In genomic region chr3R:13051298-13051723, dm6 we compare ENCODE assay signal across 5 fruit fly cellular contexts.
A peak's percentile ranks its signal among the peaks of the same experiment; 100 is the strongest.
TF ChIP-seq lines count a peak whose summit lies in the region.

CG7966 (minus strand) TSS chr3R:13051453.

- peak; percentile 1 for TF ChIP-seq CTCF in whole organism, embryonic (GFP tag; optimal IDR thresholded peaks at IDR 0.05; lab: Kevin White, UChicago)

TF ChIP-seq in whole organism, adult, 20 proteins besides CTCF, POLR2A, EP300 and RAD21 (continues in another document):
- TF ChIP-seq CG11617 (GFP tag; optimal IDR thresholded peaks at IDR 0.05; lab: Kevin White, UChicago) (no peak), kay (GFP tag; lab: Kevin White, UChicago; ENCODE audit: borderline replicate concordance) (no peak), CG33017 (tag; optimal IDR thresholded peaks at IDR 0.05; lab: Kevin White, UChicago) (peak; percentile 33), Mnt (GFP tag; optimal IDR thresholded peaks at IDR 0.05; lab: Kevin White, UChicago) (peak; percentile 80), tj (GFP tag; optimal IDR thresholded peaks at IDR 0.05; lab: Kevin White, UChicago) (no peak), ovo (GFP tag; optimal IDR thresholded peaks at IDR 0.05; lab: Kevin White, UChicago) (peak; percentile 37), Clk (GFP tag; optimal IDR thresholded peaks at IDR 0.05; lab: Kevin White, UChicago) (no peak), pad (GFP tag; optimal IDR thresholded peaks at IDR 0.05; lab: Kevin White, UChicago) (no peak), toe (GFP tag; optimal IDR thresholded peaks at IDR 0.05; lab: Kevin White, UChicago) (no peak), CG1620 (GFP tag; optimal IDR thresholded peaks at IDR 0.05; lab: Kevin White, UChicago) (peak; percentile 16), CG7045 (GFP tag; optimal IDR thresholded peaks at IDR 0.05; lab: Kevin White, UChicago) (peak; percentile 3), CG12768 (GFP tag; optimal IDR thresholded peaks at IDR 0.05; lab: Kevin White, UChicago) (peak; percentile 10), CG14711 (tag; optimal IDR thresholded peaks at IDR 0.05; lab: Kevin White, UChicago) (peak; percentile 12), CG7101 (tag; optimal IDR thresholded peaks at IDR 0.05; lab: Kevin White, UChicago) (peak; percentile 29), bab1 (GFP tag; optimal IDR thresholded peaks at IDR 0.05; lab: Kevin White, UChicago) (peak; percentile 93), cic (GFP tag; optimal IDR thresholded peaks at IDR 0.05; lab: Kevin White, UChicago) (peak; percentile 52), CG5204 (GFP tag; optimal IDR thresholded peaks at IDR 0.05; lab: Kevin White, UChicago) (no peak), cnc (optimal IDR thresholded peaks at IDR 0.05; lab: Kevin White, UChicago) (no peak), Hr96 (GFP tag; optimal IDR thresholded peaks at IDR 0.05; lab: Kevin White, UChicago) (no peak)

TF ChIP-seq in whole organism, embryonic, 481 proteins besides CTCF, POLR2A, EP300 and RAD21 (continues in another document):
- no peak for TF ChIP-seq CG10979 (tag; optimal IDR thresholded peaks at IDR 0.05; lab: Kevin White, UChicago)
- TF ChIP-seq Sry-δ (GFP tag; optimal IDR thresholded peaks at IDR 0.05; lab: Kevin White, UChicago) = no peak
- TF ChIP-seq CG5245 (GFP tag; optimal IDR thresholded peaks at IDR 0.05; lab: Kevin White, UChicago) = no peak
- peak; percentile 36 for TF ChIP-seq Hmr (GFP tag; optimal IDR thresholded peaks at IDR 0.05; lab: Kevin White, UChicago)
- TF ChIP-seq CG34224 (GFP tag; IDR thresholded peaks at IDR 0.05; lab: Robert Waterston, UW; ENCODE audit: partially characterized antibody) = peak; percentile 14; the same call in 2 of the 3 replicates
- peak; percentile 9 for TF ChIP-seq CG12299 (tag; optimal IDR thresholded peaks at IDR 0.05; lab: Kevin White, UChicago)
- TF ChIP-seq Med (GFP tag; lab: Kevin White, UChicago) = peak; percentile 83
- TF ChIP-seq CG6813 (GFP tag; optimal IDR thresholded peaks at IDR 0.05; lab: Kevin White, UChicago) = peak; percentile 48
- TF ChIP-seq CG34422 (GFP tag; IDR thresholded peaks at IDR 0.05; lab: Robert Waterston, UW) = peak; percentile 47; the same call in 1 of the 3 replicates
- peak; percentile 58; the same call in 1 of the 4 replicates for TF ChIP-seq chinmo (GFP tag; IDR thresholded peaks at IDR 0.05; lab: Robert Waterston, UW; ENCODE audit: partially characterized antibody)
- no peak for TF ChIP-seq slbo (GFP tag; IDR thresholded peaks at IDR 0.05; lab: Robert Waterston, UW)
- TF ChIP-seq inv (GFP tag; IDR thresholded peaks at IDR 0.05; lab: Robert Waterston, UW; ENCODE audit: partially characterized antibody) = no peak
- no peak for TF ChIP-seq pita (GFP tag; optimal IDR thresholded peaks at IDR 0.05; lab: Kevin White, UChicago)
- TF ChIP-seq psq (GFP tag; optimal IDR thresholded peaks at IDR 0.05; lab: Kevin White, UChicago) = no peak
- TF ChIP-seq otp (GFP tag; IDR thresholded peaks at IDR 0.05; lab: Robert Waterston, UW) = 0 out of 3 replicates have a peak, but pooled peaks have one; percentile 41
- peak; percentile 15 for TF ChIP-seq pho (GFP tag; optimal IDR thresholded peaks at IDR 0.05; lab: Kevin White, UChicago)
- no peak for TF ChIP-seq mam (GFP tag; optimal IDR thresholded peaks at IDR 0.05; lab: Kevin White, UChicago)
- TF ChIP-seq cas (GFP tag; IDR thresholded peaks at IDR 0.05; lab: Robert Waterston, UW) = no peak

TF ChIP-seq in whole organism, prepupa, 60 proteins besides CTCF, POLR2A, EP300 and RAD21 (continues in another document):
- TF ChIP-seq CG16779 (tag; optimal IDR thresholded peaks at IDR 0.05; lab: Kevin White, UChicago) = no peak
- no peak for TF ChIP-seq Smox (GFP tag; optimal IDR thresholded peaks at IDR 0.05; lab: Kevin White, UChicago)
- TF ChIP-seq Sox14 (GFP tag; optimal IDR thresholded peaks at IDR 0.05; lab: Kevin White, UChicago) = no peak
- peak; percentile 67 for TF ChIP-seq Sox102F (GFP tag; optimal IDR thresholded peaks at IDR 0.05; lab: Kevin White, UChicago)
- peak; percentile 13 for TF ChIP-seq topi (GFP tag; optimal IDR thresholded peaks at IDR 0.05; lab: Kevin White, UChicago)
- TF ChIP-seq CG6163 (GFP tag; IDR thresholded peaks at IDR 0.05; lab: Robert Waterston, UW) = no peak; the same call in 1 of the 3 replicates
- no peak for TF ChIP-seq Hr4 (GFP tag; optimal IDR thresholded peaks at IDR 0.05; lab: Kevin White, UChicago)
- TF ChIP-seq OdsH (GFP tag; optimal IDR thresholded peaks at IDR 0.05; lab: Kevin White, UChicago) = no peak
- TF ChIP-seq Hr38 (GFP tag; optimal IDR thresholded peaks at IDR 0.05; lab: Kevin White, UChicago) = no peak
- no peak for TF ChIP-seq CG34406 (GFP tag; optimal IDR thresholded peaks at IDR 0.05; lab: Kevin White, UChicago)
- no peak for TF ChIP-seq spab (GFP tag; optimal IDR thresholded peaks at IDR 0.05; lab: Kevin White, UChicago)
- peak; percentile 95 for TF ChIP-seq svp (GFP tag; lab: Kevin White, UChicago)
- peak; percentile 81 for TF ChIP-seq CG6854 (GFP tag; optimal IDR thresholded peaks at IDR 0.05; lab: Kevin White, UChicago)
- no peak for TF ChIP-seq CG6808 (GFP tag; optimal IDR thresholded peaks at IDR 0.05; lab: Kevin White, UChicago)
- TF ChIP-seq ss (GFP tag; optimal IDR thresholded peaks at IDR 0.05; lab: Kevin White, UChicago) = peak in 1 of 2 experiments; percentile 47
- no peak for TF ChIP-seq Sox15 (GFP tag; optimal IDR thresholded peaks at IDR 0.05; lab: Kevin White, UChicago)
- TF ChIP-seq Eip75B (GFP tag; optimal IDR thresholded peaks at IDR 0.05; lab: Kevin White, UChicago) = peak; percentile 58
- peak; percentile 25 for TF ChIP-seq CG1621 (tag; optimal IDR thresholded peaks at IDR 0.05; lab: Kevin White, UChicago)
- TF ChIP-seq acj6 (GFP tag; optimal IDR thresholded peaks at IDR 0.05; lab: Kevin White, UChicago) = no peak
- no peak for TF ChIP-seq cyc (GFP tag; optimal IDR thresholded peaks at IDR 0.05; lab: Kevin White, UChicago)

TF ChIP-seq in whole organism, pupa, 21 proteins besides CTCF, POLR2A, EP300 and RAD21:
- TF ChIP-seq Ets98B (GFP tag; IDR thresholded peaks at IDR 0.05; lab: Robert Waterston, UW) (peak; percentile 43; the same call in 1 of the 2 replicates), CG8159 (tag; optimal IDR thresholded peaks at IDR 0.05; lab: Kevin White, UChicago) (peak; percentile 1), CG4496 (GFP tag; IDR thresholded peaks at IDR 0.05; lab: Robert Waterston, UW) (peak; percentile 59; the same call in 1 of the 3 replicates), fd96Ca (GFP tag; IDR thresholded peaks at IDR 0.05; lab: Robert Waterston, UW) (peak; percentile 28; the same call in 1 of the 3 replicates), EcR (GFP tag; optimal IDR thresholded peaks at IDR 0.05; lab: Kevin White, UChicago) (peak; percentile 67), rn (GFP tag; IDR thresholded peaks at IDR 0.05; lab: Robert Waterston, UW) (no peak), CG10348 (GFP tag; IDR thresholded peaks at IDR 0.05; lab: Robert Waterston, UW) (no peak), CG15710 (tag; optimal IDR thresholded peaks at IDR 0.05; lab: Kevin White, UChicago) (peak; percentile 6), CG32121 (GFP tag; IDR thresholded peaks at IDR 0.05; lab: Robert Waterston, UW) (no peak), gl (tag; optimal IDR thresholded peaks at IDR 0.05; lab: Kevin White, UChicago) (peak; percentile 41), Snoo (tag; optimal IDR thresholded peaks at IDR 0.05; lab: Kevin White, UChicago) (peak; percentile 34), CG9948 (tag; optimal IDR thresholded peaks at IDR 0.05; lab: Kevin White, UChicago) (no peak), CG12605 (GFP tag; IDR thresholded peaks at IDR 0.05; lab: Robert Waterston, UW) (peak; percentile 53)

TF ChIP-seq in whole organism, wandering third instar larva, 38 proteins besides CTCF, POLR2A, EP300 and RAD21:
- TF ChIP-seq psq (GFP tag; optimal IDR thresholded peaks at IDR 0.05; lab: Kevin White, UChicago) = no peak
- TF ChIP-seq CrebA (GFP tag; optimal IDR thresholded peaks at IDR 0.05; lab: Kevin White, UChicago; ENCODE audit: borderline replicate concordance) = no peak
- peak; percentile 15 for TF ChIP-seq Jra (GFP tag; optimal IDR thresholded peaks at IDR 0.05; lab: Kevin White, UChicago)
- TF ChIP-seq sage (GFP tag; optimal IDR thresholded peaks at IDR 0.05; lab: Kevin White, UChicago) = peak; percentile 55
- TF ChIP-seq dl (GFP tag; optimal IDR thresholded peaks at IDR 0.05; lab: Kevin White, UChicago; ENCODE audit: insufficient read depth in 1 of 2, partially characterized antibody in 2 of 2) = peak; percentile 30 to 58
- peak in 1 of 2 experiments; percentile 92 for TF ChIP-seq foxo (GFP tag; optimal IDR thresholded peaks at IDR 0.05; lab: Kevin White, UChicago)
- peak; percentile 5 for TF ChIP-seq br (GFP tag; optimal IDR thresholded peaks at IDR 0.05; lab: Kevin White, UChicago)
- TF ChIP-seq Hr83 (GFP tag; optimal IDR thresholded peaks at IDR 0.05; lab: Kevin White, UChicago; ENCODE audit: poor library complexity, severe bottlenecking) = peak; percentile 98
- TF ChIP-seq Hnf4 (GFP tag; optimal IDR thresholded peaks at IDR 0.05; lab: Kevin White, UChicago) = peak; percentile 73
- TF ChIP-seq CG9705 (GFP tag; optimal IDR thresholded peaks at IDR 0.05; lab: Kevin White, UChicago) = no peak
- TF ChIP-seq Dif (GFP tag; optimal IDR thresholded peaks at IDR 0.05; lab: Kevin White, UChicago; ENCODE audit: partially characterized antibody) = peak; percentile 59
- TF ChIP-seq tai (GFP tag; optimal IDR thresholded peaks at IDR 0.05; lab: Kevin White, UChicago) = no peak
- peak; percentile 35 for TF ChIP-seq OdsH (GFP tag; optimal IDR thresholded peaks at IDR 0.05; lab: Kevin White, UChicago)
- peak; percentile 53 for TF ChIP-seq jim (GFP tag; optimal IDR thresholded peaks at IDR 0.05; lab: Kevin White, UChicago)
- no peak for TF ChIP-seq lola (GFP tag; optimal IDR thresholded peaks at IDR 0.05; lab: Kevin White, UChicago)
- TF ChIP-seq Dfd (GFP tag; optimal IDR thresholded peaks at IDR 0.05; lab: Kevin White, UChicago) = no peak
- TF ChIP-seq Mio (GFP tag; optimal IDR thresholded peaks at IDR 0.05; lab: Kevin White, UChicago) = no peak
- no peak for TF ChIP-seq Rel (GFP tag; optimal IDR thresholded peaks at IDR 0.05; lab: Kevin White, UChicago)
- peak; percentile 86 for TF ChIP-seq Rel (tag; optimal IDR thresholded peaks at IDR 0.05; lab: Kevin White, UChicago)
- TF ChIP-seq h (GFP tag; optimal IDR thresholded peaks at IDR 0.05; lab: Kevin White, UChicago) = no peak
- TF ChIP-seq Vsx2 (GFP tag; optimal IDR thresholded peaks at IDR 0.05; lab: Kevin White, UChicago; ENCODE audit: partially characterized antibody) = peak; percentile 83
TF ChIP-seq in whole organism, wandering third instar larva: peak in this region for 12.
